Worm (Caenorhabditis elegans): ENCODE results near the gene srh-292.

DNA sequence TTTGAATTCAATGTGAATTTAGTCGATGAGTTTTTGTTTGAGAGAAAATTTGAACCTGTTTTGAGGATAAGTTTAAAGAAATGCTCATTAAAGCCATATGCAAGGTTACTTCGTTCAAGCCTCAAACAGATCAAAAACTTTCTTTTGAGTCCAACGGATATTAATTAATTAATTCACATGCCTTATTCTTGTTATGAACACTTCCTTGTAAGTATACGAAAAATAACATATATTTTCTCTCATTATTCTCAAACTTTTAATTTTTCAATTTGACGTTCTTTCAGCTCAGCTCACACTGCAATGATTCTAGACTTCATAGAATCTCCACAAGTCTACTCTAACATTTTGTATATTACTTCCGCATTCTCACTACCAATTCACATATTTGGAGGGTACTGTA, 25.7 kb downstream of the srh-292 start, which contains the start of gene srh-304:
- TF ChIP-seq nhr-25 (tag; optimal IDR thresholded peaks at IDR 0.05): no peak
- no peak for TF ChIP-seq nhr-76 (tag; optimal IDR thresholded peaks at IDR 0.05)
- TF ChIP-seq ztf-11 (tag; optimal IDR thresholded peaks at IDR 0.05): no peak
- no peak for TF ChIP-seq nhr-11 (tag; optimal IDR thresholded peaks at IDR 0.05)
- no peak for TF ChIP-seq unc-39 (tag; optimal IDR thresholded peaks at IDR 0.05)

All from whole organism, L3 larva.